Fruit fly (Drosophila melanogaster): ENCODE measurements around the gene ro.
A peak's percentile ranks its signal among the peaks of the same experiment; 100 is the strongest.

ro gene

DNA sequence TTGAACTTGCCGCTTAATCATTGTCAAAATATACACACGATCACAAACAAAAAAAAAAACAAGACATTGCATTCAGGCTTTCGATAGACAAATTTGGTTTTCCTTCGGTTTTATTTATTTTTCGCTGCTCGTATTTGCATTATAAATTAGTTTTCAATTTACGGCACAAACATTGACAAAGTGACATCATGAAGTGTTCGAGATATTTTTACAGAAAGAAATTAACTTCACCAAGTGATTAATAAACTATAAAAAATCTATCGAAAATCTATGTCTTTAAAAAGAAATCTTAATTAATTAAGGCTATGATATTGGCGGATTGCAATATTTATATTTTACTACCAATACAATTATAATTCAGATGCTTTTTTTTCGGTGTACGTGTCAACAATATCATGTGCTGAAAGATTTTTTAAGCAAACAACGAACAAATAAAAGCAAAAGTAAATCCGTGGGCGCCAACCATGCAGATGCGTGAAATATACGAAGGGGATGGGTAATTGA lies 42.9 kb upstream of the ro start (continued):
- TF ChIP-seq CG18262 (tag; optimal IDR thresholded peaks at IDR 0.05) (peak; percentile 63), CG12769 (tag; optimal IDR thresholded peaks at IDR 0.05) (no peak), CG33557 (GFP tag; optimal IDR thresholded peaks at IDR 0.05) (peak; percentile 22), D19A (tag; optimal IDR thresholded peaks at IDR 0.05) (no peak), E2f2 (GFP tag; IDR thresholded peaks at IDR 0.05) (peak; percentile 8; the same call in 1 of the 2 replicates), CG14014 (GFP tag; IDR thresholded peaks at IDR 0.05) (peak; percentile 47; the same call in 1 of the 2 replicates), Xrp1 (GFP tag; IDR thresholded peaks at IDR 0.05) (no peak), CG12744 (GFP tag; optimal IDR thresholded peaks at IDR 0.05) (no peak), tio (GFP tag; optimal IDR thresholded peaks at IDR 0.05) (peak; percentile 10), CG15601 (tag; optimal IDR thresholded peaks at IDR 0.05) (peak; percentile 23), CG4424 (GFP tag; optimal IDR thresholded peaks at IDR 0.05) (peak; percentile 48), phol (tag; optimal IDR thresholded peaks at IDR 0.05) (peak; percentile 53), scrt (GFP tag; optimal IDR thresholded peaks at IDR 0.05) (peak; percentile 1), hth (optimal IDR thresholded peaks at IDR 0.05) (no peak), pnt (GFP tag; optimal IDR thresholded peaks at IDR 0.05) (peak; percentile 26), ase (GFP tag; IDR thresholded peaks at IDR 0.05) (0 out of 3 replicates have a peak, but pooled peaks have one; percentile 46), CG14965 (GFP tag; optimal IDR thresholded peaks at IDR 0.05; ENCODE audit: borderline replicate concordance) (no peak), crol (GFP tag; IDR thresholded peaks at IDR 0.05) (no peak), CG15514 (GFP tag; optimal IDR thresholded peaks at IDR 0.05) (peak; percentile 29), CG11695 (GFP tag; IDR thresholded peaks at IDR 0.05) (0 out of 3 replicates have a peak, but pooled peaks have one; percentile 31), Pdp1 (GFP tag; optimal IDR thresholded peaks at IDR 0.05) (peak; percentile 16 to 48), CG4328 (GFP tag; optimal IDR thresholded peaks at IDR 0.05) (peak; percentile 46), CG13296 (GFP tag; optimal IDR thresholded peaks at IDR 0.05) (peak; percentile 74), CG3065 (GFP tag; optimal IDR thresholded peaks at IDR 0.05) (no peak), repo (GFP tag; optimal IDR thresholded peaks at IDR 0.05) (no peak), CG1529 (GFP tag; optimal IDR thresholded peaks at IDR 0.05) (no peak), eve (GFP tag; optimal IDR thresholded peaks at IDR 0.05) (no peak), CG7357 (GFP tag; IDR thresholded peaks at IDR 0.05) (0 out of 3 replicates have a peak, but pooled peaks have one; percentile 25), kah (GFP tag; optimal IDR thresholded peaks at IDR 0.05) (peak; percentile 32), fd102C (GFP tag; optimal IDR thresholded peaks at IDR 0.05) (no peak), sima (GFP tag; optimal IDR thresholded peaks at IDR 0.05) (peak; percentile 9), Blimp-1 (GFP tag; optimal IDR thresholded peaks at IDR 0.05) (peak; percentile 70), CG13624 (GFP tag; optimal IDR thresholded peaks at IDR 0.05) (peak; percentile 50), CG6254 (GFP tag; optimal IDR thresholded peaks at IDR 0.05) (no peak), Side (GFP tag; optimal IDR thresholded peaks at IDR 0.05) (no peak), Aef1 (GFP tag; IDR thresholded peaks at IDR 0.05) (no peak), CG10267 (tag; optimal IDR thresholded peaks at IDR 0.05) (peak; percentile 47), CG42726 (GFP tag; IDR thresholded peaks at IDR 0.05; ENCODE audit: partially characterized antibody) (no peak), CG10274 (GFP tag; optimal IDR thresholded peaks at IDR 0.05) (no peak), CG18764 (GFP tag; optimal IDR thresholded peaks at IDR 0.05) (peak; percentile 35), Asciz (GFP tag; optimal IDR thresholded peaks at IDR 0.05) (peak; percentile 75), CG11093 (GFP tag; IDR thresholded peaks at IDR 0.05) (0 out of 3 replicates have a peak, but pooled peaks have one; percentile 11), CG10147 (GFP tag; optimal IDR thresholded peaks at IDR 0.05) (peak; percentile 45), Gsc (GFP tag; IDR thresholded peaks at IDR 0.05) (no peak), dmrt11E (tag; optimal IDR thresholded peaks at IDR 0.05) (peak; percentile 29), corto (GFP tag; optimal IDR thresholded peaks at IDR 0.05) (no peak), CG1602 (GFP tag; optimal IDR thresholded peaks at IDR 0.05) (no peak), CG12942 (GFP tag; optimal IDR thresholded peaks at IDR 0.05) (no peak), CG17802 (tag; optimal IDR thresholded peaks at IDR 0.05) (no peak), C15 (GFP tag; IDR thresholded peaks at IDR 0.05) (0 out of 3 replicates have a peak, but pooled peaks have one; percentile 54)

Measured in whole organism, embryonic.